Fruit fly (Drosophila melanogaster) whole organism, embryonic: ENCODE results near the gene CG32281.

Source experiments
- Ada2b ChIP-seq: fragments of 200-800 bp; sonication (Bioruptor generic); IDR thresholded peaks from 2 replicates; pipeline ENCODE4 v1.3.6; 2022; ENCODE audit warnings: missing biosample characterization, missing genetic modification characterization
- Bteb2 ChIP-seq: fragments of 200-800 bp; sonication (Bioruptor generic); optimal IDR thresholded peaks from 2 replicates; lab custom pipeline; 2016; ENCODE audit warnings: missing biosample characterization, missing genetic modification characterization
- CG10267 ChIP-seq: fragments of 200-800 bp; sonication (Bioruptor generic); optimal IDR thresholded peaks from 2 replicates; lab custom pipeline; 2018; ENCODE audit warnings: missing biosample characterization, mild to moderate bottlenecking, missing genetic modification characterization, moderate library complexity
- CG10366 ChIP-seq: fragments of 200-800 bp; sonication (Bioruptor generic); IDR thresholded peaks from 2 replicates; pipeline ENCODE4 v1.3.6; 2022; ENCODE audit warnings: missing biosample characterization, missing genetic modification characterization
- CG10462 ChIP-seq: fragments of 200-800 bp; sonication (Bioruptor generic); optimal IDR thresholded peaks from 2 replicates; lab custom pipeline; 2016; ENCODE audit warnings: missing biosample characterization, missing genetic modification characterization
- CG12155 ChIP-seq: fragments of 200-800 bp; sonication (Bioruptor generic); optimal IDR thresholded peaks from 3 replicates; lab custom pipeline; 2016; ENCODE audit warnings: missing biosample characterization, missing genetic modification characterization
- CG13894 ChIP-seq: fragments of 200-800 bp; sonication (Bioruptor generic); optimal IDR thresholded peaks from 3 replicates; lab custom pipeline; 2018; ENCODE audit warnings: missing biosample characterization, mild to moderate bottlenecking, missing genetic modification characterization, moderate library complexity
- CG14050 ChIP-seq: fragments of 200-800 bp; sonication (Bioruptor generic); IDR thresholded peaks from 3 replicates; pipeline ENCODE4 v1.3.6; 2022; ENCODE audit warnings: missing biosample characterization, missing genetic modification characterization
- CG14710 ChIP-seq: fragments of 200-800 bp; sonication (Bioruptor generic); optimal IDR thresholded peaks from 3 replicates; lab custom pipeline; 2019; ENCODE audit warnings: missing biosample characterization, mild to moderate bottlenecking, missing genetic modification characterization, moderate library complexity
- CG17829 ChIP-seq: fragments of 200-800 bp; optimal IDR thresholded peaks from 2 replicates; lab custom pipeline; 2019; ENCODE audit warnings: missing biosample characterization, mild to moderate bottlenecking, missing genetic modification characterization, moderate library complexity
- CG2678 ChIP-seq: fragments of 200-800 bp; sonication (Bioruptor generic); optimal IDR thresholded peaks from 3 replicates; lab custom pipeline; 2019; ENCODE audit warnings: missing biosample characterization, mild to moderate bottlenecking, missing genetic modification characterization, moderate library complexity
- CG34376 ChIP-seq: fragments of 200-800 bp; sonication (Bioruptor generic); optimal IDR thresholded peaks from 2 replicates; lab custom pipeline; 2018; ENCODE audit warnings: missing biosample characterization, mild to moderate bottlenecking, missing genetic modification characterization
- CG34422 ChIP-seq: fragments of 200-800 bp; sonication (Bioruptor generic); IDR thresholded peaks from 3 replicates; pipeline ENCODE4 v1.3.6; 2022; ENCODE audit warnings: missing biosample characterization, missing genetic modification characterization
- CG4424 ChIP-seq: fragments of 200-800 bp; sonication (Bioruptor generic); optimal IDR thresholded peaks from 3 replicates; lab custom pipeline; 2016; ENCODE audit warnings: missing biosample characterization, missing genetic modification characterization
- CG6175 ChIP-seq: fragments of 200-800 bp; sonication (Bioruptor generic); IDR thresholded peaks from 3 replicates; pipeline ENCODE4 v1.3.6; 2022; ENCODE audit warnings: missing biosample characterization, missing genetic modification characterization
- CG6272 ChIP-seq: fragments of 200-800 bp; sonication (Bioruptor generic); IDR thresholded peaks from 2 replicates; pipeline ENCODE4 v1.3.6; 2022; ENCODE audit warnings: missing biosample characterization, missing genetic modification characterization
- CG7963 ChIP-seq: fragments of 200-800 bp; sonication (Bioruptor generic); IDR thresholded peaks from 3 replicates; pipeline ENCODE4 v1.3.6; 2022; ENCODE audit warnings: missing biosample characterization, missing genetic modification characterization; ENCODE audit not compliant: partially characterized antibody
- CG8359 ChIP-seq: fragments of 200-800 bp; sonication (Bioruptor generic); optimal IDR thresholded peaks from 2 replicates; lab custom pipeline; 2017; ENCODE audit warnings: missing biosample characterization, mild to moderate bottlenecking, missing genetic modification characterization, borderline replicate concordance
- CG8924 ChIP-seq: fragments of 200-800 bp; optimal IDR thresholded peaks from 3 replicates; lab custom pipeline; 2019; ENCODE audit warnings: missing biosample characterization, mild to moderate bottlenecking, missing genetic modification characterization, moderate library complexity
- CG9609 ChIP-seq: fragments of 200-800 bp; sonication (Bioruptor generic); optimal IDR thresholded peaks from 3 replicates; lab custom pipeline; 2016; ENCODE audit warnings: missing biosample characterization, missing genetic modification characterization
- Dbx ChIP-seq: fragments of 200-800 bp; sonication (Bioruptor generic); IDR thresholded peaks from 3 replicates; pipeline ENCODE4 v1.3.6; 2022; ENCODE audit warnings: missing biosample characterization, missing genetic modification characterization
- Dip2 ChIP-seq: fragments of 200-800 bp; sonication (Bioruptor generic); IDR thresholded peaks from 2 replicates; pipeline ENCODE4 v1.3.6; 2022; ENCODE audit warnings: missing biosample characterization, missing genetic modification characterization
- Doc3 ChIP-seq: fragments of 200-800 bp; sonication (Bioruptor generic); IDR thresholded peaks from 3 replicates; pipeline ENCODE4 v1.3.6; 2022; ENCODE audit warnings: missing biosample characterization, missing genetic modification characterization; ENCODE audit not compliant: partially characterized antibody
- Dref ChIP-seq: fragments of 200-800 bp; sonication (Bioruptor generic); IDR thresholded peaks from 2 replicates; pipeline ENCODE4 v1.3.6; 2022; ENCODE audit warnings: missing biosample characterization, missing genetic modification characterization
- Hand ChIP-seq: fragments of 200-800 bp; sonication (Bioruptor generic); optimal IDR thresholded peaks from 2 replicates; lab custom pipeline; 2017; ENCODE audit warnings: mild to moderate bottlenecking, missing biosample characterization, missing genetic modification reagents, missing genetic modification characterization
- HmgD ChIP-seq: fragments of 200-800 bp; sonication (Bioruptor generic); optimal IDR thresholded peaks from 3 replicates; lab custom pipeline; 2016; ENCODE audit warnings: missing biosample characterization, missing genetic modification characterization
- Hsf ChIP-seq: fragments of 200-800 bp; sonication (Bioruptor generic); optimal IDR thresholded peaks from 3 replicates; lab custom pipeline; 2016; ENCODE audit warnings: missing biosample characterization, missing genetic modification characterization
- Med ChIP-seq: fragments of 200-800 bp; sonication (Bioruptor generic); peaks from one replicate; lab custom pipeline; 2016; ENCODE audit warnings: missing biosample characterization, missing genetic modification characterization, mild to moderate bottlenecking, inconsistent platforms, moderate library complexity
- Oli ChIP-seq: fragments of 200-800 bp; sonication (Bioruptor generic); optimal IDR thresholded peaks from 2 replicates; lab custom pipeline; 2018; ENCODE audit warnings: missing biosample characterization, mild to moderate bottlenecking, missing genetic modification characterization, moderate library complexity
- Scr ChIP-seq: fragments of 200-800 bp; sonication (Bioruptor generic); IDR thresholded peaks from 2 replicates; pipeline ENCODE4 v1.3.6; 2022; ENCODE audit warnings: missing biosample characterization, missing genetic modification characterization; ENCODE audit not compliant: partially characterized antibody
- Sin3A ChIP-seq: fragments of >200 bp; optimal IDR thresholded peaks from 2 replicates; lab custom pipeline; 2018
- Sry-β ChIP-seq: fragments of 200-800 bp; sonication (Bioruptor generic); optimal IDR thresholded peaks from 2 replicates; lab custom pipeline; 2018; ENCODE audit warnings: missing biosample characterization, mild to moderate bottlenecking, missing genetic modification characterization, moderate library complexity
- btn ChIP-seq: fragments of 200-800 bp; sonication (Bioruptor generic); optimal IDR thresholded peaks from 2 replicates; lab custom pipeline; 2016; ENCODE audit warnings: missing biosample characterization, missing genetic modification characterization
- ci ChIP-seq: fragments of 200-800 bp; sonication (Bioruptor generic); IDR thresholded peaks from 3 replicates; pipeline ENCODE4 v1.3.6; 2022; ENCODE audit warnings: missing biosample characterization, missing genetic modification characterization
- crc ChIP-seq: fragments of 200-800 bp; sonication (Bioruptor generic); optimal IDR thresholded peaks from 2 replicates; lab custom pipeline; 2016; ENCODE audit warnings: missing biosample characterization, missing genetic modification characterization
- dpn ChIP-seq, 2 experiments: fragments of 200-800 bp; sonication (Bioruptor generic); optimal IDR thresholded peaks; 3 replicates each; lab custom pipeline; 2016; ENCODE audit warnings: missing biosample characterization in 2 of 2, missing genetic modification characterization in 2 of 2
- ems ChIP-seq: fragments of 200-800 bp; sonication (Bioruptor generic); optimal IDR thresholded peaks from 3 replicates; lab custom pipeline; 2016; ENCODE audit warnings: missing biosample characterization, missing genetic modification characterization
- h ChIP-seq: fragments of >200 bp; optimal IDR thresholded peaks from 2 replicates; lab custom pipeline; 2017
- ham ChIP-seq: fragments of 200-800 bp; sonication (Bioruptor generic); IDR thresholded peaks from 2 replicates; pipeline ENCODE4 v1.3.6; 2022; ENCODE audit warnings: missing biosample characterization, missing genetic modification characterization
- hbn ChIP-seq: fragments of 200-800 bp; sonication (Bioruptor generic); IDR thresholded peaks from 2 replicates; pipeline ENCODE4 v1.3.6; 2022; ENCODE audit warnings: missing biosample characterization, missing genetic modification characterization; ENCODE audit not compliant: partially characterized antibody
- hkb ChIP-seq, 2 experiments: fragments of 200-800 bp in 1 of 2; fragments of >200 bp in 1 of 2; sonication (Bioruptor generic) in 1 of 2; IDR thresholded peaks in 1 of 2; optimal IDR thresholded peaks in 1 of 2; 2 replicates each; pipeline versions ENCODE4 v1.3.6 to Lab custom; 2017 to 2022; ENCODE audit warnings: missing biosample characterization in 1 of 2, missing genetic modification characterization in 1 of 2
- insv ChIP-seq, 2 experiments: fragments of 200-800 bp; sonication (Bioruptor generic); optimal IDR thresholded peaks; 3 replicates each; lab custom pipeline; 2016 to 2018; ENCODE audit warnings: missing biosample characterization in 2 of 2, missing genetic modification characterization in 2 of 2
- jumu ChIP-seq: fragments of 200-800 bp; sonication (Bioruptor generic); optimal IDR thresholded peaks from 3 replicates; lab custom pipeline; 2016; ENCODE audit warnings: missing biosample characterization, missing genetic modification characterization
- pho ChIP-seq: fragments of 200-800 bp; sonication (Bioruptor generic); optimal IDR thresholded peaks from 2 replicates; lab custom pipeline; 2016; ENCODE audit warnings: missing biosample characterization, missing genetic modification characterization
- pzg ChIP-seq: fragments of 200-800 bp; sonication (Bioruptor generic); optimal IDR thresholded peaks from 3 replicates; lab custom pipeline; 2018; ENCODE audit warnings: missing biosample characterization, mild to moderate bottlenecking, missing genetic modification characterization, moderate library complexity
- ro ChIP-seq: fragments of 200-800 bp; sonication (Bioruptor generic); IDR thresholded peaks from 2 replicates; pipeline ENCODE4 v1.3.6; 2022; ENCODE audit warnings: missing biosample characterization, missing genetic modification characterization
- schlank ChIP-seq: fragments of 200-800 bp; sonication (Bioruptor generic); optimal IDR thresholded peaks from 2 replicates; lab custom pipeline; 2018; ENCODE audit warnings: missing biosample characterization, mild to moderate bottlenecking, missing genetic modification characterization
- sens-2 ChIP-seq: fragments of 200-800 bp; sonication (Bioruptor generic); IDR thresholded peaks from 2 replicates; pipeline ENCODE4 v1.3.6; 2022; ENCODE audit warnings: missing biosample characterization, missing genetic modification characterization
- tup ChIP-seq: fragments of 200-800 bp; sonication (Bioruptor generic); optimal IDR thresholded peaks from 2 replicates; lab custom pipeline; 2016; ENCODE audit warnings: missing biosample characterization, mild to moderate bottlenecking, missing genetic modification characterization, moderate library complexity
- vfl ChIP-seq: fragments of 200-800 bp; sonication (Bioruptor generic); optimal IDR thresholded peaks from 2 replicates; lab custom pipeline; 2016; ENCODE audit warnings: missing biosample characterization, missing genetic modification characterization
- vnd ChIP-seq: fragments of 200-800 bp; sonication (Bioruptor generic); IDR thresholded peaks from 3 replicates; pipeline ENCODE4 v1.3.6; 2022; ENCODE audit warnings: missing biosample characterization, missing genetic modification characterization; ENCODE audit not compliant: partially characterized antibody

CG32281 gene

DNA sequence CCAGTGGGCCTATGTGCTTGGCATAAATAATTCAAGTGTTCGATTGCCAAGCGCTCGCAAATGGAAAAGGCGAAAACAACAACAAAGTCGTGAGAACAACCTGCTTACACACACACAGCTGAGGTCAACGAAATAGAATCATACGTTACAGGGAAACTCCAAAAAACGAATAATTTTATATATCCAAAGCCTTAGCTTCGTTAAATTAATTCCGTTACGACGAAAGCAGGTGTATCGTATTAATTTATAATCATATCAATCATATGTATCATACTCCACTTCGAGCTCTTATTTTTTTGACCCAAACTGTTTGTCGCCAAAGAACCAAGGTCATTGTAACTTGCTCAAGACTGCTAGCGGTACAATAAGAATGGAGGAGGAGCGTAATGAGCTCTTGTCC, 10.3 kb downstream of the CG32281 start (continued):
- TF ChIP-seq Sry-β (GFP tag; lab: Kevin White, UChicago) (no peak), Hsf (GFP tag; lab: Kevin White, UChicago) (peak; percentile 82), Dip2 (GFP tag; lab: Robert Waterston, UW) (no peak), ci (peak; percentile 89), crc (GFP tag; lab: Kevin White, UChicago) (peak; percentile 78), tup (GFP tag; lab: Kevin White, UChicago) (peak; percentile 68), CG13894 (tag; lab: Kevin White, UChicago) (peak; percentile 61), CG8359 (GFP tag; lab: Kevin White, UChicago) (peak; percentile 79), Sin3A (lab: Kevin White, UChicago) (no peak), Oli (peak; percentile 87), CG34376 (GFP tag; lab: Kevin White, UChicago) (peak; percentile 59), h (lab: Kevin White, UChicago) (no peak), ro (GFP tag; lab: Robert Waterston, UW) (peak; percentile 72; the same call in 1 of the 2 replicates), Dref (GFP tag; lab: Robert Waterston, UW) (no peak), HmgD (GFP tag; lab: Kevin White, UChicago) (no peak), jumu (GFP tag; lab: Kevin White, UChicago) (peak; percentile 74), schlank (tag; lab: Kevin White, UChicago) (peak; percentile 68), CG2678 (tag; lab: Kevin White, UChicago) (peak; percentile 93), CG8924 (tag; lab: Kevin White, UChicago) (peak; percentile 84), CG6175 (GFP tag; lab: Robert Waterston, UW) (peak; percentile 78), CG17829 (tag; lab: Kevin White, UChicago) (peak; percentile 89), Scr (GFP tag; lab: Robert Waterston, UW) (no peak), Hand (GFP tag; lab: Kevin White, UChicago) (peak; percentile 64), CG4424 (GFP tag; lab: Kevin White, UChicago) (peak; percentile 90), insv (GFP tag; optimal IDR thresholded peaks at IDR 0.05; lab: Kevin White, UChicago) (no peak), pho (GFP tag; lab: Kevin White, UChicago) (peak; percentile 54), CG9609 (peak; percentile 69), Med (GFP tag; lab: Kevin White, UChicago) (peak; percentile 97), vfl (GFP tag; lab: Kevin White, UChicago) (peak; percentile 80), hbn (GFP tag; lab: Robert Waterston, UW) (no peak), dpn (GFP tag; optimal IDR thresholded peaks at IDR 0.05; lab: Kevin White, UChicago) (peak; percentile 85 to 89), Ada2b (GFP tag; lab: Robert Waterston, UW) (peak; percentile 94), ham (GFP tag; lab: Robert Waterston, UW) (peak; percentile 42; the same call in 1 of the 2 replicates), hkb (optimal IDR thresholded peaks at IDR 0.05; lab: Kevin White, UChicago) (no peak), hkb (GFP tag; IDR thresholded peaks at IDR 0.05; lab: Robert Waterston, UW) (peak; percentile 95), CG10462 (GFP tag; lab: Kevin White, UChicago) (peak; percentile 64), Dbx (GFP tag; lab: Robert Waterston, UW) (peak; percentile 84), CG7963 (GFP tag; lab: Robert Waterston, UW) (no peak), sens-2 (GFP tag; lab: Robert Waterston, UW) (peak; percentile 53; the same call in 1 of the 2 replicates), btn (GFP tag; lab: Kevin White, UChicago) (peak; percentile 66), pzg (peak; percentile 1), ems (GFP tag; lab: Kevin White, UChicago) (peak; percentile 88), CG14050 (GFP tag; lab: Robert Waterston, UW) (peak; percentile 68), CG6272 (GFP tag; lab: Robert Waterston, UW) (peak; percentile 75), Doc3 (no peak), CG10267 (tag; lab: Kevin White, UChicago) (peak; percentile 83), Bteb2 (peak; percentile 81), CG14710 (tag; lab: Kevin White, UChicago) (peak; percentile 83), CG34422 (GFP tag; lab: Robert Waterston, UW) (peak; percentile 89), vnd (no peak), CG10366 (GFP tag; lab: Robert Waterston, UW) (peak; percentile 77), CG12155 (GFP tag; lab: Kevin White, UChicago) (peak; percentile 76)
